Fruit fly (Drosophila melanogaster): ENCODE measurements around the gene CG33158.

CG33158 gene

dm6 chr3L:16495235-16495634 lies 75.8 kb downstream of the CG33158 start:
- TF ChIP-seq Dfd (GFP tag; optimal IDR thresholded peaks at IDR 0.05) (no peak), br (GFP tag; optimal IDR thresholded peaks at IDR 0.05) (no peak), brk (GFP tag; optimal IDR thresholded peaks at IDR 0.05) (no peak), CG32264 (GFP tag; optimal IDR thresholded peaks at IDR 0.05) (no peak), OdsH (GFP tag; optimal IDR thresholded peaks at IDR 0.05) (no peak), CrebA (GFP tag; optimal IDR thresholded peaks at IDR 0.05; ENCODE audit: borderline replicate concordance) (no peak), jim (GFP tag; optimal IDR thresholded peaks at IDR 0.05) (no peak), foxo (GFP tag; optimal IDR thresholded peaks at IDR 0.05) (no peak), Mio (GFP tag; optimal IDR thresholded peaks at IDR 0.05) (no peak), fru (GFP tag; optimal IDR thresholded peaks at IDR 0.05) (no peak), usp (GFP tag; optimal IDR thresholded peaks at IDR 0.05) (no peak), N (GFP tag; optimal IDR thresholded peaks at IDR 0.05) (no peak), Myc (optimal IDR thresholded peaks at IDR 0.05) (no peak), sage (GFP tag; optimal IDR thresholded peaks at IDR 0.05) (no peak), HLH106 (tag; optimal IDR thresholded peaks at IDR 0.05) (no peak), tai (GFP tag; optimal IDR thresholded peaks at IDR 0.05) (no peak), Sp1 (GFP tag; optimal IDR thresholded peaks at IDR 0.05) (no peak), dl (GFP tag; optimal IDR thresholded peaks at IDR 0.05; ENCODE audit: insufficient read depth in 1 of 2, partially characterized antibody in 2 of 2) (no peak)

- TF ChIP-seq dmrt93B (GFP tag; optimal IDR thresholded peaks at IDR 0.05) (no peak), CrebA (GFP tag; optimal IDR thresholded peaks at IDR 0.05; ENCODE audit: borderline replicate concordance) (no peak), Hr78 (GFP tag; optimal IDR thresholded peaks at IDR 0.05) (no peak), dl (GFP tag; optimal IDR thresholded peaks at IDR 0.05; ENCODE audit: insufficient read depth in 1 of 2, partially characterized antibody in 2 of 2) (no peak), Dfd (GFP tag; optimal IDR thresholded peaks at IDR 0.05) (no peak), jim (GFP tag; optimal IDR thresholded peaks at IDR 0.05) (no peak), Abd-B (GFP tag; optimal IDR thresholded peaks at IDR 0.05) (no peak), foxo (GFP tag; optimal IDR thresholded peaks at IDR 0.05) (no peak), OdsH (GFP tag; optimal IDR thresholded peaks at IDR 0.05) (no peak), Rel (GFP tag; optimal IDR thresholded peaks at IDR 0.05) (no peak), Rel (tag; optimal IDR thresholded peaks at IDR 0.05) (no peak), GATAd (GFP tag; optimal IDR thresholded peaks at IDR 0.05) (no peak)
Observed at dm6 chr3L:16495989-16496797, 76.8 kb downstream of the CG33158 start, which contains the start of gene CG42514. CG42514 (minus strand) TSS chr3L:16496236.

- TF ChIP-seq sage (GFP tag; optimal IDR thresholded peaks at IDR 0.05) (no peak), br (GFP tag; optimal IDR thresholded peaks at IDR 0.05) (no peak), pan (optimal IDR thresholded peaks at IDR 0.05) (no peak), foxo (GFP tag; optimal IDR thresholded peaks at IDR 0.05) (no peak), Mio (GFP tag; optimal IDR thresholded peaks at IDR 0.05) (no peak), CG32264 (GFP tag; optimal IDR thresholded peaks at IDR 0.05) (no peak), dmrt93B (GFP tag; optimal IDR thresholded peaks at IDR 0.05) (no peak), Vsx2 (GFP tag; optimal IDR thresholded peaks at IDR 0.05; ENCODE audit: partially characterized antibody) (no peak), OdsH (GFP tag; optimal IDR thresholded peaks at IDR 0.05) (no peak), dl (GFP tag; optimal IDR thresholded peaks at IDR 0.05; ENCODE audit: insufficient read depth in 1 of 2, partially characterized antibody in 2 of 2) (no peak), Dif (GFP tag; optimal IDR thresholded peaks at IDR 0.05; ENCODE audit: partially characterized antibody) (no peak), Hr83 (GFP tag; optimal IDR thresholded peaks at IDR 0.05; ENCODE audit: poor library complexity, severe bottlenecking) (no peak), brk (GFP tag; optimal IDR thresholded peaks at IDR 0.05) (no peak)
Observed at dm6 chr3L:16497198-16497701, 77.9 kb downstream of the CG33158 start, which contains the start of gene st. st (plus strand) TSS chr3L:16497651.

- TF ChIP-seq CG9705 (GFP tag; optimal IDR thresholded peaks at IDR 0.05) (no peak), lola (GFP tag; optimal IDR thresholded peaks at IDR 0.05) (no peak), dsf (GFP tag; optimal IDR thresholded peaks at IDR 0.05; ENCODE audit: borderline replicate concordance) (no peak), sv (GFP tag; optimal IDR thresholded peaks at IDR 0.05) (peak; percentile 74), Hnf4 (GFP tag; optimal IDR thresholded peaks at IDR 0.05) (no peak), fru (GFP tag; optimal IDR thresholded peaks at IDR 0.05) (peak; percentile 11), psq (GFP tag; optimal IDR thresholded peaks at IDR 0.05) (no peak), h (GFP tag; optimal IDR thresholded peaks at IDR 0.05) (peak; percentile 17)
Observed at dm6 chr3L:16533932-16534331, 114.5 kb downstream of the CG33158 start.
